Fruit fly (Drosophila melanogaster) ovary, adult (tissue): ENCODE results near the gene CG15892.

Experiments used
- CG17801 ChIP-seq: fragments of 200-800 bp; optimal IDR thresholded peaks from 2 replicates; lab custom pipeline; 2019; ENCODE audit warnings: missing biosample characterization, mild to moderate bottlenecking, missing genetic modification characterization, moderate library complexity; ENCODE audit not compliant: partially characterized antibody

Gene CG15892

dm6 chrX:6308852-6309251 lies 14.7 kb upstream of the CG15892 start, which contains the start of gene CG15894:
Gene CG15894 (plus strand): TSS chrX:6309212.
- TF ChIP-seq CG17801 (GFP tag; lab: Kevin White, UChicago), result no peak

dm6 chrX:6305317-6305716 lies 11.2 kb upstream of the CG15892 start:
- TF ChIP-seq CG17801 (GFP tag; lab: Kevin White, UChicago), result no peak

- no peak for TF ChIP-seq CG17801 (GFP tag; lab: Kevin White, UChicago)
Measured at dm6 chrX:6304203-6304602, 10.1 kb upstream of the CG15892 start.

- no peak for TF ChIP-seq CG17801 (GFP tag; lab: Kevin White, UChicago)
Measured at dm6 chrX:6303675-6304074, 9.5 kb upstream of the CG15892 start, which contains the start of gene CG3823. Gene CG3823 (plus strand): TSS chrX:6303975.

- no peak for TF ChIP-seq CG17801 (GFP tag; lab: Kevin White, UChicago)
Measured at dm6 chrX:6303196-6303595, 9.1 kb upstream of the CG15892 start.

dm6 chrX:6301052-6301451 lies 6.9 kb upstream of the CG15892 start, which contains the start of gene CG12219:
Gene CG12219 (minus strand): TSS chrX:6301285.
- peak; percentile 36 for TF ChIP-seq CG17801 (GFP tag; lab: Kevin White, UChicago)

- peak; percentile 66 for TF ChIP-seq CG17801 (GFP tag; lab: Kevin White, UChicago)
Measured at dm6 chrX:6295129-6295539, 991 bp upstream of the CG15892 start, which contains the start of the genes CG15891 and CG3815. Gene CG15891 (minus strand): TSS chrX:6295345. Gene CG3815 (plus strand): TSS chrX:6295389.

dm6 chrX:6291083-6291699 lies 3.0 kb downstream of the CG15892 start, which contains the start of the genes Rpt4 and mldr:
Gene Rpt4 (minus strand): TSS chrX:6291245.
Gene mldr (plus strand): TSS chrX:6291303.
- TF ChIP-seq CG17801 (GFP tag; lab: Kevin White, UChicago), result no peak

- peak; percentile 71 for TF ChIP-seq CG17801 (GFP tag; lab: Kevin White, UChicago)
Measured at dm6 chrX:6287842-6288241, 6.3 kb downstream of the CG15892 start, which contains the start of the genes Top3beta and wuho. Gene Top3beta (minus strand): TSS chrX:6287990. Gene wuho (plus strand): TSS chrX:6288100.

dm6 chrX:6283470-6283869 lies 10.7 kb downstream of the CG15892 start, which contains the start of gene CG11700:
Gene CG11700 (minus strand): TSS chrX:6283575.
- TF ChIP-seq CG17801 (GFP tag; lab: Kevin White, UChicago), result peak; percentile 31

- TF ChIP-seq CG17801 (GFP tag; lab: Kevin White, UChicago), result no peak
Measured at dm6 chrX:6279629-6280073, 14.5 kb downstream of the CG15892 start, which contains the start of gene Ubi-p5E. Gene Ubi-p5E (minus strand): TSS chrX:6279647.

- TF ChIP-seq CG17801 (GFP tag; lab: Kevin White, UChicago), result peak; percentile 64
Measured at dm6 chrX:6278879-6279628, 15.1 kb downstream of the CG15892 start.

dm6 chrX:6276590-6276989 lies 17.6 kb downstream of the CG15892 start, which contains the start of gene CG3566:
Gene CG3566 (minus strand): TSS chrX:6276724.
- TF ChIP-seq CG17801 (GFP tag; lab: Kevin White, UChicago), result no peak

- peak; percentile 34 for TF ChIP-seq CG17801 (GFP tag; lab: Kevin White, UChicago)
Measured at dm6 chrX:6267745-6268582, 26.2 kb downstream of the CG15892 start, which contains the start of gene Spt6. Gene Spt6 (plus strand): TSS chrX:6267797.
